Fruit fly (Drosophila melanogaster) whole organism, pupa: ENCODE data around the gene CG14259.

Experiments
- CG10348 ChIP-seq: fragments of 200-800 bp; sonication (Bioruptor generic); IDR thresholded peaks from 2 replicates; pipeline ENCODE4 v1.3.6; 2022; ENCODE audit warnings: missing biosample characterization, missing genetic modification characterization
- CG12605 ChIP-seq: fragments of 200-800 bp; sonication (Bioruptor generic); IDR thresholded peaks from 2 replicates; pipeline ENCODE4 v1.3.6; 2022; ENCODE audit warnings: missing biosample characterization, missing genetic modification characterization
- CG13204 ChIP-seq: fragments of 200-800 bp; sonication (Bioruptor generic); optimal IDR thresholded peaks from 2 replicates; lab custom pipeline; 2018; ENCODE audit warnings: missing biosample characterization, mild to moderate bottlenecking, missing genetic modification characterization, moderate library complexity
- CG14655 ChIP-seq: fragments of 200-800 bp; sonication (Bioruptor generic); optimal IDR thresholded peaks from 3 replicates; lab custom pipeline; 2017; ENCODE audit warnings: mild to moderate bottlenecking, missing biosample characterization, missing genetic modification reagents, missing genetic modification characterization
- CG15710 ChIP-seq: fragments of 200-800 bp; sonication (Bioruptor generic); optimal IDR thresholded peaks from 2 replicates; lab custom pipeline; 2018; ENCODE audit warnings: missing biosample characterization, mild to moderate bottlenecking, missing genetic modification characterization, moderate library complexity
- CG17806 ChIP-seq: fragments of 200-800 bp; sonication (Bioruptor generic); optimal IDR thresholded peaks from 2 replicates; lab custom pipeline; 2018; ENCODE audit warnings: missing biosample characterization, mild to moderate bottlenecking, missing genetic modification characterization, moderate library complexity
- CG32121 ChIP-seq: fragments of 200-800 bp; sonication (Bioruptor generic); IDR thresholded peaks from 2 replicates; pipeline ENCODE4 v1.3.6; 2022; ENCODE audit warnings: missing biosample characterization, missing genetic modification characterization
- CG34367 ChIP-seq: fragments of 200-800 bp; sonication (Bioruptor generic); optimal IDR thresholded peaks from 2 replicates; lab custom pipeline; 2018; ENCODE audit warnings: missing biosample characterization, mild to moderate bottlenecking, missing genetic modification characterization
- CG4496 ChIP-seq: fragments of 200-800 bp; sonication (Bioruptor generic); IDR thresholded peaks from 3 replicates; pipeline ENCODE4 v1.3.6; 2022; ENCODE audit warnings: missing biosample characterization, missing genetic modification characterization
- CG8159 ChIP-seq: fragments of 200-800 bp; sonication (Bioruptor generic); optimal IDR thresholded peaks from 3 replicates; lab custom pipeline; 2018; ENCODE audit warnings: missing biosample characterization, mild to moderate bottlenecking, missing genetic modification characterization, moderate library complexity
- CG8301 ChIP-seq: fragments of 200-800 bp; sonication (Bioruptor generic); optimal IDR thresholded peaks from 2 replicates; lab custom pipeline; 2018; ENCODE audit warnings: missing biosample characterization, mild to moderate bottlenecking, missing genetic modification characterization
- CG9948 ChIP-seq: fragments of 200-800 bp; sonication (Bioruptor generic); optimal IDR thresholded peaks from 2 replicates; lab custom pipeline; 2018; ENCODE audit warnings: missing biosample characterization, mild to moderate bottlenecking, missing genetic modification characterization, moderate library complexity
- D1 ChIP-seq: fragments of 200-800 bp; sonication (Bioruptor generic); optimal IDR thresholded peaks from 2 replicates; lab custom pipeline; 2018; ENCODE audit warnings: missing biosample characterization, mild to moderate bottlenecking, missing genetic modification characterization, moderate library complexity
- EcR ChIP-seq: fragments of 200-800 bp; sonication (Bioruptor generic); optimal IDR thresholded peaks from 3 replicates; lab custom pipeline; 2019; ENCODE audit warnings: missing biosample characterization, missing genetic modification characterization, mild to moderate bottlenecking, moderate library complexity, missing genetic modification reagents
- Ets98B ChIP-seq: fragments of 200-800 bp; sonication (Bioruptor generic); IDR thresholded peaks from 2 replicates; pipeline ENCODE4 v1.3.6; 2022; ENCODE audit warnings: missing biosample characterization, missing genetic modification characterization
- Pif1A ChIP-seq: fragments of 200-800 bp; sonication (Bioruptor generic); optimal IDR thresholded peaks from 3 replicates; lab custom pipeline; 2016; ENCODE audit warnings: missing biosample characterization, missing genetic modification characterization
- Pif1B ChIP-seq: fragments of 200-800 bp; sonication (Bioruptor generic); optimal IDR thresholded peaks from 3 replicates; lab custom pipeline; 2016; ENCODE audit warnings: missing biosample characterization, missing genetic modification characterization
- Snoo ChIP-seq: fragments of 200-800 bp; sonication (Bioruptor generic); optimal IDR thresholded peaks from 3 replicates; lab custom pipeline; 2017; ENCODE audit warnings: missing biosample characterization, mild to moderate bottlenecking, missing genetic modification characterization, inconsistent platforms
- fd96Ca ChIP-seq: fragments of 200-800 bp; sonication (Bioruptor generic); IDR thresholded peaks from 3 replicates; pipeline ENCODE4 v1.3.6; 2022; ENCODE audit warnings: missing biosample characterization, missing genetic modification characterization
- gl ChIP-seq: fragments of 200-800 bp; sonication (Bioruptor generic); optimal IDR thresholded peaks from 2 replicates; lab custom pipeline; 2018; ENCODE audit warnings: missing biosample characterization, mild to moderate bottlenecking, missing genetic modification characterization
- rn ChIP-seq: fragments of 200-800 bp; sonication (Bioruptor generic); IDR thresholded peaks from 2 replicates; pipeline ENCODE4 v1.3.6; 2022; ENCODE audit warnings: missing biosample characterization, missing genetic modification characterization

The CG14259 gene

DNA sequence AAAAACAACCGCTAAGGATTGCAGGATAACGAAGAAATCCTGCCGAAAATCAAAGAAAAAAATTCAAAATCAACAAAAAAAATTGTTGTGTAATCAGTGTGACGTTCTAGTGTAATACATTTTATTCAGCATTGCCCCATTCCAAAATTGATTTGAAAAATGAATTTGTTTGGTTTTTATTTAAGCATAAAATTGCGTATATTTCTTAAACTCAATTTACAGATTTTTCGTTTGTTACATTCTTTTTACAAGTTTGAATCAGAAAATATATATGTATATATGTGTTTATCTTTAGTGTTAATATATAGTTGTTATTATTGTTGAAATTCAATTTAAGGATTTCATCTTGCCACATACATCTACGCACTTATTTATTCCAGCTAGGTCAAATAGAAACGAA, 30.3 kb downstream of the CG14259 start, which contains the start of gene CG6059:
CG6059 (minus strand) TSS at position 101 of the 400 bp plus-strand sequence.
- TF ChIP-seq CG9948 (tag; lab: Kevin White, UChicago) (no peak), Snoo (tag; lab: Kevin White, UChicago) (no peak), Pif1A (GFP tag; lab: Kevin White, UChicago) (no peak)

DNA sequence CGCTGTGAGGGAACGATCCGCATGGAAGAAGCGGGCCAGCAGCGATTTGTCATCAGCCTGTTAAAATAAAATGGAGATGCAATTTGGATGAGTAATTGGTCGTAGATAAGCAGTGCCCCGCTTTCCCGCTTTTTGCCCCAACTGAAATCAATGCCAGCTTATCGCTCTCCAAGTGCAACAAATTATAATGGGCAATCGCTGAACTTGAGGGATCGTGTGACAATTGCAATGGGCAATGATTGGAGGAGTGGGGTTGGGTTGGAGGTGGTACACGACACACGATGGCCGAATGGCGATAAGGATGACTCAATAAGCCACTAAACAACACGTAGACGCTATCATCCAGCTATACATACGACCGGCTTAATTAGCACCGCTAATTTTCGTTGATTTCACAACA, 34.4 kb downstream of the CG14259 start:
- TF ChIP-seq Ets98B (GFP tag; lab: Robert Waterston, UW) (no peak), CG17806 (no peak), EcR (GFP tag; lab: Kevin White, UChicago) (no peak), Snoo (tag; lab: Kevin White, UChicago) (no peak), rn (GFP tag; lab: Robert Waterston, UW) (no peak), CG15710 (tag; lab: Kevin White, UChicago) (no peak), CG10348 (GFP tag; lab: Robert Waterston, UW) (no peak), CG8301 (no peak), Pif1A (GFP tag; lab: Kevin White, UChicago) (no peak), Pif1B (no peak), fd96Ca (GFP tag; lab: Robert Waterston, UW) (no peak), CG12605 (no peak), CG34367 (tag; lab: Kevin White, UChicago) (no peak), CG13204 (GFP tag; lab: Kevin White, UChicago) (no peak)

DNA sequence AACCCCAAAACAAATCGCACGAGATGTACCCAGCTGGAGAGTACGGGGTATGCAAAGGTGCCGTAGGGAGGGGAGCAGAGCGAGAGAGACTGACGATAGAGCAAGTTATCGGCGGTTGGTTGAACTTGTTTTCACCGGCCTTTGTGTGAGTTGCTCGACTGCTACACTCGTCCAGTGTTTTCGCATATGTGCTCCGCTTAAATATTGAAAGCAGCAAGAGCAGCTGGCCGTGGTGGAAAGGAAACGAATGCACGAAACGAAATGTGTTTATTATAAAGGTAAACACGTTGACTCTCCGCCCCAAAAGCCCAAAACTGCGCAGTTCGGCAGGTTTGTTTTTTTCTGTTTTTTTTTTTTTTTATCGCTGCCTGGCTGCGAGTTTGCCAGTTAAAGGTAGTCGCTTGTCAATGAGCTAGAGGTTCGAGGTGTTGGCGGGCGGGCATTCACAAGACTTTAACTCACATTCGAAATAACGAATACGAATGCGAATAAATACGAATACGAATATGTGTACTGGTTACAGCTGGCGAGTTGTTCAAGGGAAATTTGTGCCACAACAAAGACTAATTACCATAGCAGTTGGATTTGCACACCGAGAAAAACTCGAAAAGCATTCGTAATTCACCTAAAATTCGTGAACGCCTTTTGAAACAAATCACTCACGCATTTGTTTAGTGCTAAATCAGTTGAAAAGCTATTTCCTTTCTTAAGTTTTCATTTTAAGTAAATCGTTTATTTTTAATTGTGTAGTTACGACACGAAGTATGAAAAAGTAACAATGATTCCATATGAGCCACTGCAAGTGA, 35.5 kb downstream of the CG14259 start:
- TF ChIP-seq EcR (GFP tag; lab: Kevin White, UChicago) (peak; percentile 91), CG12605 (peak; percentile 61; the same call in 1 of the 2 replicates), rn (GFP tag; lab: Robert Waterston, UW) (peak; percentile 59; the same call in 1 of the 2 replicates), Pif1B (peak; percentile 68), D1 (no peak), CG9948 (tag; lab: Kevin White, UChicago) (peak; percentile 35), Pif1A (GFP tag; lab: Kevin White, UChicago) (peak; percentile 86), CG34367 (tag; lab: Kevin White, UChicago) (peak; percentile 45), Snoo (tag; lab: Kevin White, UChicago) (peak; percentile 70), CG15710 (tag; lab: Kevin White, UChicago) (peak; percentile 68), CG8301 (peak; percentile 57), CG32121 (GFP tag; lab: Robert Waterston, UW) (peak; percentile 73), CG14655 (GFP tag; lab: Kevin White, UChicago) (no peak), gl (tag; lab: Kevin White, UChicago) (peak; percentile 5), Ets98B (GFP tag; lab: Robert Waterston, UW) (peak; percentile 78), CG10348 (GFP tag; lab: Robert Waterston, UW) (no peak), CG13204 (GFP tag; lab: Kevin White, UChicago) (no peak), CG17806 (peak; percentile 66), CG4496 (peak; percentile 88), CG8159 (tag; lab: Kevin White, UChicago) (no peak), fd96Ca (GFP tag; lab: Robert Waterston, UW) (peak; percentile 73)

DNA sequence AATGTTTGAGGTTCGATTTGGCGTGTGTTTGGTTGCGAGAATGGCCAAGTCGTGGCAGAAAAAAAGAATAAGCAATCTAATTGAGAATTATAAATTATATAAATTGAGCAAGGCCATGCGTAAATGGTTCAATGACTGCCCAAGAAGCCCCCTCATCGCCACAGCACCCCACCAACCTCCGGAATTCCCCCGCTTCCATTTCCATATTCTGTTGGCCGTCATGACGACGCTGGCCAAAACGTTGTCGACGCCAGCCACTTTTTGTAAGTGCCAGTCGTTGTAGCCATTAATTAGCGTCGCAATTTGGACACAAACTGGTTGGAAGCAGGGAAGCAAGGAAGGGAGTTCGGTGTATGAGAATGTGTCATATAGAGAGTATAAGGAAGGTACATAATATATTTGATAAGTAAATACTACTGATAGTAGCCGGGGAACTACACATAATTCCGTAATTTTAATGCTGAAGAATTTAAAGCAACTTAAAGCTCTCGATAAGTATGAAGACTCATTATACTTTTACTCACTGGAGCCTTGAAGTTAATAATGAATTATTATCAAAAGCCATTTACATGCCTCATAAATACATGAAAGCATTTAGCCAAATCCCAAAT, 36.3 kb downstream of the CG14259 start:
- no peak for TF ChIP-seq CG13204 (GFP tag; lab: Kevin White, UChicago)
- TF ChIP-seq CG4496 = 0 out of 3 replicates have a peak, but pooled peaks have one; percentile 7
- TF ChIP-seq fd96Ca (GFP tag; lab: Robert Waterston, UW) = no peak
- no peak for TF ChIP-seq CG9948 (tag; lab: Kevin White, UChicago)
- TF ChIP-seq Snoo (tag; lab: Kevin White, UChicago) = no peak
- peak; percentile 74 for TF ChIP-seq EcR (GFP tag; lab: Kevin White, UChicago)
- no peak for TF ChIP-seq CG8301
- TF ChIP-seq gl (tag; lab: Kevin White, UChicago) = no peak
- TF ChIP-seq, all 21 proteins: peak for 2

DNA sequence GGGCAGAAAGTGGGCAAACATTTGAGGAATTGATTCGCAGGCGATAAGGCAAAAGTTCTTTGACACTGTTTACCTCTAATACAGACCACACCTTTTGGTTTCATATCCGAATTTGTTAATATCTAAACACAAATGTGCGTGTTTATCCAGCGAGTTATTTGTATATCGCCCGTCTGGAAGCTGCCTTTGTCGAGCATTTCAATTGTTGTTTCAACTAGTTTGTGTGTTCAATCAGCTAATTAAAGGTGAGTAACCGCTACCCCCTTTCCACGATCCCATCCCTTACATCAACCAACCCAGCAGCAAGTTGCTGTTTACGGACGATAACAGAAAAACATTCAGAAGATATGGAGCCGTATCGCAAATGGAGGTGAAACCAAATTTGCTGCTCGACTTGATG, 37.1 kb downstream of the CG14259 start:
- no peak for TF ChIP-seq CG34367 (tag; lab: Kevin White, UChicago)
- no peak for TF ChIP-seq CG10348 (GFP tag; lab: Robert Waterston, UW)
- TF ChIP-seq CG17806 = no peak
- TF ChIP-seq Snoo (tag; lab: Kevin White, UChicago) = no peak
- no peak for TF ChIP-seq CG14655 (GFP tag; lab: Kevin White, UChicago)
- TF ChIP-seq Ets98B (GFP tag; lab: Robert Waterston, UW) = no peak
- no peak for TF ChIP-seq gl (tag; lab: Kevin White, UChicago)
- no peak for TF ChIP-seq CG12605
- TF ChIP-seq CG8159 (tag; lab: Kevin White, UChicago) = no peak
- TF ChIP-seq CG13204 (GFP tag; lab: Kevin White, UChicago) = no peak
- no peak for TF ChIP-seq CG32121 (GFP tag; lab: Robert Waterston, UW)
- TF ChIP-seq fd96Ca (GFP tag; lab: Robert Waterston, UW) = no peak
- no peak for TF ChIP-seq CG15710 (tag; lab: Kevin White, UChicago)
- TF ChIP-seq EcR (GFP tag; lab: Kevin White, UChicago) = no peak
